Fruit fly (Drosophila melanogaster) whole organism, embryonic: ENCODE results near the gene Gdh.

Source experiments
- Aef1 ChIP-seq: fragments of 200-800 bp; sonication (Bioruptor generic); IDR thresholded peaks from 3 replicates; pipeline ENCODE4 v1.3.6; 2022; ENCODE audit warnings: missing biosample characterization, missing genetic modification characterization
- B-H2 ChIP-seq: fragments of 200-800 bp; sonication (Bioruptor generic); optimal IDR thresholded peaks from 2 replicates; lab custom pipeline; 2018; ENCODE audit warnings: missing biosample characterization, mild to moderate bottlenecking, missing genetic modification characterization
- CG10147 ChIP-seq: fragments of 200-800 bp; sonication (Bioruptor generic); optimal IDR thresholded peaks from 2 replicates; lab custom pipeline; 2019; ENCODE audit warnings: missing biosample characterization, mild to moderate bottlenecking, missing genetic modification characterization, moderate library complexity
- CG12219 ChIP-seq: fragments of 200-800 bp; sonication (Bioruptor generic); optimal IDR thresholded peaks from 3 replicates; lab custom pipeline; 2018; ENCODE audit warnings: missing biosample characterization, mild to moderate bottlenecking, missing genetic modification characterization
- CG12299 ChIP-seq: fragments of 200-800 bp; sonication (Bioruptor generic); optimal IDR thresholded peaks from 2 replicates; lab custom pipeline; 2018; ENCODE audit warnings: missing biosample characterization, mild to moderate bottlenecking, missing genetic modification characterization
- CG13287 ChIP-seq: fragments of 200-800 bp; sonication (Bioruptor generic); IDR thresholded peaks from 2 replicates; pipeline ENCODE4 v1.3.6; 2022; ENCODE audit warnings: missing biosample characterization, missing genetic modification characterization; ENCODE audit not compliant: partially characterized antibody
- CG13424 ChIP-seq: fragments of 200-800 bp; sonication (Bioruptor generic); optimal IDR thresholded peaks from 2 replicates; lab custom pipeline; 2019; ENCODE audit warnings: missing biosample characterization, mild to moderate bottlenecking, missing genetic modification characterization, moderate library complexity
- CG13624 ChIP-seq: fragments of 200-800 bp; sonication (Bioruptor generic); optimal IDR thresholded peaks from 2 replicates; lab custom pipeline; 2016; ENCODE audit warnings: missing biosample characterization, missing genetic modification characterization
- CG16779 ChIP-seq: fragments of 200-800 bp; sonication (Bioruptor generic); IDR thresholded peaks from 2 replicates; pipeline ENCODE4 v1.3.6; 2022; ENCODE audit warnings: missing biosample characterization, missing genetic modification characterization
- CG18599 ChIP-seq: fragments of 200-800 bp; sonication (Bioruptor generic); optimal IDR thresholded peaks from 3 replicates; lab custom pipeline; 2017; ENCODE audit warnings: missing biosample characterization, missing genetic modification characterization, mild to moderate bottlenecking, moderate library complexity, missing genetic modification reagents
- CG2678 ChIP-seq: fragments of 200-800 bp; sonication (Bioruptor generic); optimal IDR thresholded peaks from 3 replicates; lab custom pipeline; 2019; ENCODE audit warnings: missing biosample characterization, mild to moderate bottlenecking, missing genetic modification characterization, moderate library complexity
- CG32767 ChIP-seq: fragments of 200-800 bp; sonication (Bioruptor generic); IDR thresholded peaks from 2 replicates; pipeline ENCODE4 v1.3.6; 2022; ENCODE audit warnings: missing biosample characterization, missing genetic modification characterization
- CG34422 ChIP-seq: fragments of 200-800 bp; sonication (Bioruptor generic); IDR thresholded peaks from 3 replicates; pipeline ENCODE4 v1.3.6; 2022; ENCODE audit warnings: missing biosample characterization, missing genetic modification characterization
- CG42726 ChIP-seq: fragments of 200-800 bp; sonication (Bioruptor generic); IDR thresholded peaks from 2 replicates; pipeline ENCODE4 v1.3.6; 2022; ENCODE audit warnings: missing biosample characterization, missing genetic modification characterization; ENCODE audit not compliant: partially characterized antibody
- CG6254 ChIP-seq: fragments of 200-800 bp; sonication (Bioruptor generic); optimal IDR thresholded peaks from 3 replicates; lab custom pipeline; 2017; ENCODE audit warnings: mild to moderate bottlenecking, missing biosample characterization, missing genetic modification reagents, missing genetic modification characterization
- CG7963 ChIP-seq: fragments of 200-800 bp; sonication (Bioruptor generic); IDR thresholded peaks from 3 replicates; pipeline ENCODE4 v1.3.6; 2022; ENCODE audit warnings: missing biosample characterization, missing genetic modification characterization; ENCODE audit not compliant: partially characterized antibody
- CG7987 ChIP-seq: fragments of 200-800 bp; sonication (Bioruptor generic); optimal IDR thresholded peaks from 2 replicates; lab custom pipeline; 2018; ENCODE audit warnings: missing biosample characterization, mild to moderate bottlenecking, missing genetic modification characterization, moderate library complexity
- D19A ChIP-seq: fragments of 200-800 bp; optimal IDR thresholded peaks from 3 replicates; lab custom pipeline; 2019; ENCODE audit warnings: missing biosample characterization, mild to moderate bottlenecking, missing genetic modification characterization, moderate library complexity
- Deaf1 ChIP-seq: fragments of 200-800 bp; optimal IDR thresholded peaks from 3 replicates; lab custom pipeline; 2019; ENCODE audit warnings: missing biosample characterization, mild to moderate bottlenecking, missing genetic modification characterization, moderate library complexity
- Drgx ChIP-seq: fragments of 200-800 bp; sonication (Bioruptor generic); IDR thresholded peaks from 2 replicates; pipeline ENCODE4 v1.3.6; 2022; ENCODE audit warnings: missing biosample characterization, missing genetic modification characterization
- ERR ChIP-seq: fragments of 200-800 bp; sonication (Bioruptor generic); optimal IDR thresholded peaks from 2 replicates; lab custom pipeline; 2016; ENCODE audit warnings: missing biosample characterization, missing genetic modification characterization
- Eip74EF ChIP-seq, 2 experiments: fragments of 200-800 bp in 1 of 2; fragments of >200 bp in 1 of 2; sonication (Bioruptor generic) in 1 of 2; optimal IDR thresholded peaks; 2 replicates each; lab custom pipeline; 2017 to 2019; ENCODE audit warnings: missing biosample characterization in 2 of 2, missing genetic modification characterization in 2 of 2, mild to moderate bottlenecking in 1 of 2, moderate library complexity in 1 of 2
- GATAe ChIP-seq: fragments of 200-800 bp; sonication (Bioruptor generic); conservative IDR thresholded peaks from 2 replicates; pipeline ENCODE4 v1.3.6; 2022; ENCODE audit warnings: missing biosample characterization, missing genetic modification characterization
- HHEX ChIP-seq: fragments of 200-800 bp; sonication (Bioruptor generic); optimal IDR thresholded peaks from 3 replicates; lab custom pipeline; 2017; ENCODE audit warnings: missing biosample characterization, mild to moderate bottlenecking, missing genetic modification characterization, missing genetic modification reagents
- Jarid2 ChIP-seq: fragments of 200-800 bp; sonication (Bioruptor generic); optimal IDR thresholded peaks from 3 replicates; lab custom pipeline; 2017; ENCODE audit warnings: mild to moderate bottlenecking, missing biosample characterization, missing genetic modification reagents, missing genetic modification characterization
- Max ChIP-seq: fragments of 200-800 bp; sonication (Bioruptor generic); optimal IDR thresholded peaks from 2 replicates; lab custom pipeline; 2016; ENCODE audit warnings: missing biosample characterization, mild to moderate bottlenecking, missing genetic modification characterization
- Med ChIP-seq: fragments of 200-800 bp; sonication (Bioruptor generic); peaks from one replicate; lab custom pipeline; 2016; ENCODE audit warnings: missing biosample characterization, missing genetic modification characterization, mild to moderate bottlenecking, inconsistent platforms, moderate library complexity
- NFAT ChIP-seq: fragments of 200-800 bp; sonication (Bioruptor generic); IDR thresholded peaks from 2 replicates; pipeline ENCODE4 v1.3.6; 2022; ENCODE audit warnings: missing biosample characterization, missing genetic modification characterization
- Stat92E ChIP-seq, 3 experiments: fragments of >200 bp in 2 of 3; fragments of 200-800 bp in 1 of 3; sonication (Bioruptor generic) in 1 of 3; optimal IDR thresholded peaks; 2 replicates each; lab custom pipeline; 2017 to 2019; ENCODE audit warnings: missing biosample characterization in 3 of 3, missing genetic modification characterization in 3 of 3, mild to moderate bottlenecking in 1 of 3, moderate library complexity in 1 of 3
- Trl ChIP-seq, 3 experiments: fragments of >200 bp in 2 of 3; fragments of 200-800 bp in 1 of 3; sonication (Bioruptor generic) in 1 of 3; optimal IDR thresholded peaks; 2 replicates in 1 of 3; 3 replicates in 2 of 3; lab custom pipeline; 2016 to 2017; ENCODE audit warnings: missing biosample characterization in 1 of 3, missing genetic modification characterization in 1 of 3
- bbx ChIP-seq: fragments of 200-800 bp; sonication (Bioruptor generic); IDR thresholded peaks from 2 replicates; pipeline ENCODE4 v1.3.6; 2022; ENCODE audit warnings: missing biosample characterization, missing genetic modification characterization; ENCODE audit not compliant: partially characterized antibody
- cato ChIP-seq: fragments of 200-800 bp; sonication (Bioruptor generic); optimal IDR thresholded peaks from 2 replicates; lab custom pipeline; 2016; ENCODE audit warnings: missing biosample characterization, missing genetic modification characterization, borderline replicate concordance
- caup ChIP-seq: fragments of 200-800 bp; sonication (Bioruptor generic); optimal IDR thresholded peaks from 3 replicates; lab custom pipeline; 2017; ENCODE audit warnings: missing biosample characterization, mild to moderate bottlenecking, missing genetic modification characterization, moderate library complexity; ENCODE audit not compliant: severe bottlenecking
- fd64A ChIP-seq: fragments of 200-800 bp; sonication (Bioruptor generic); optimal IDR thresholded peaks from 3 replicates; lab custom pipeline; 2018; ENCODE audit warnings: missing biosample characterization, mild to moderate bottlenecking, missing genetic modification characterization
- gro ChIP-seq: fragments of 200-800 bp; sonication (Bioruptor generic); optimal IDR thresholded peaks from 2 replicates; lab custom pipeline; 2016; ENCODE audit warnings: missing biosample characterization, missing genetic modification characterization
- gsb-n ChIP-seq: fragments of 200-800 bp; sonication (Bioruptor generic); optimal IDR thresholded peaks from 3 replicates; lab custom pipeline; 2018; ENCODE audit warnings: missing biosample characterization, mild to moderate bottlenecking, missing genetic modification characterization
- hkb ChIP-seq, 2 experiments: fragments of 200-800 bp in 1 of 2; fragments of >200 bp in 1 of 2; sonication (Bioruptor generic) in 1 of 2; IDR thresholded peaks in 1 of 2; optimal IDR thresholded peaks in 1 of 2; 2 replicates each; pipeline versions ENCODE4 v1.3.6 to Lab custom; 2017 to 2022; ENCODE audit warnings: missing biosample characterization in 1 of 2, missing genetic modification characterization in 1 of 2
- lilli ChIP-seq: fragments of 200-800 bp; sonication (Bioruptor generic); optimal IDR thresholded peaks from 3 replicates; lab custom pipeline; 2016; ENCODE audit warnings: missing biosample characterization, missing genetic modification characterization
- lov ChIP-seq, 2 experiments: fragments of 200-800 bp in 1 of 2; fragments of >200 bp in 1 of 2; sonication (Bioruptor generic) in 1 of 2; IDR thresholded peaks in 1 of 2; optimal IDR thresholded peaks in 1 of 2; 2 replicates in 1 of 2; 3 replicates in 1 of 2; pipeline versions ENCODE4 v1.3.6 to Lab custom; 2017 to 2022; ENCODE audit warnings: missing biosample characterization in 1 of 2, missing genetic modification characterization in 1 of 2
- otp ChIP-seq: fragments of 200-800 bp; sonication (Bioruptor generic); IDR thresholded peaks from 3 replicates; pipeline ENCODE4, ENCODE4 v1.3.6; 2022; ENCODE audit warnings: missing biosample characterization, missing genetic modification characterization
- pfk ChIP-seq: fragments of 200-800 bp; sonication (Bioruptor generic); optimal IDR thresholded peaks from 2 replicates; lab custom pipeline; 2018; ENCODE audit warnings: missing biosample characterization, mild to moderate bottlenecking, missing genetic modification characterization, moderate library complexity
- sd ChIP-seq: fragments of 200-800 bp; sonication (Bioruptor generic); optimal IDR thresholded peaks from 3 replicates; lab custom pipeline; 2018; ENCODE audit warnings: missing biosample characterization, mild to moderate bottlenecking, missing genetic modification characterization, moderate library complexity
- slbo ChIP-seq: fragments of 200-800 bp; sonication (Bioruptor generic); IDR thresholded peaks from 2 replicates; pipeline ENCODE4 v1.3.6; 2022; ENCODE audit warnings: missing biosample characterization, missing genetic modification characterization
- so ChIP-seq: fragments of 200-800 bp; sonication (Bioruptor generic); IDR thresholded peaks from 3 replicates; pipeline ENCODE4 v1.3.6; 2022; ENCODE audit warnings: missing biosample characterization, missing genetic modification characterization
- tap ChIP-seq: fragments of 200-800 bp; optimal IDR thresholded peaks from 3 replicates; lab custom pipeline; 2019; ENCODE audit warnings: missing biosample characterization, mild to moderate bottlenecking, missing genetic modification characterization, moderate library complexity
- unc-4 ChIP-seq: fragments of 200-800 bp; sonication (Bioruptor generic); IDR thresholded peaks from 2 replicates; pipeline ENCODE4 v1.3.6; 2022; ENCODE audit warnings: missing biosample characterization, missing genetic modification characterization; ENCODE audit not compliant: partially characterized antibody

The Gdh gene

dm6 chr3R:23942965-23943413, at the start of gene Gdh:
Gene Gdh (minus strand): TSS chr3R:23943101.
- no peak for TF ChIP-seq gsb-n (tag; lab: Kevin White, UChicago)
- peak; percentile 59 for TF ChIP-seq NFAT (GFP tag; lab: Robert Waterston, UW)
- 0 out of 2 replicates have a peak, but pooled peaks have one; percentile 22 for TF ChIP-seq GATAe
- peak; percentile 35 for TF ChIP-seq gro
- TF ChIP-seq Trl (optimal IDR thresholded peaks at IDR 0.05; lab: Kevin White, UChicago), result peak; percentile 53 to 69
- TF ChIP-seq Trl (GFP tag; optimal IDR thresholded peaks at IDR 0.05; lab: Kevin White, UChicago), result peak; percentile 24
- no peak for TF ChIP-seq fd64A (GFP tag; lab: Kevin White, UChicago)
- peak; percentile 70; the same call in 1 of the 2 replicates for TF ChIP-seq CG42726 (GFP tag; lab: Robert Waterston, UW)
- TF ChIP-seq Stat92E (GFP tag; optimal IDR thresholded peaks at IDR 0.05; lab: Kevin White, UChicago), result peak in 1 of 3 experiments; percentile 12
- TF ChIP-seq Eip74EF (GFP tag; optimal IDR thresholded peaks at IDR 0.05; lab: Kevin White, UChicago), result peak in 1 of 2 experiments; percentile 30
- peak; percentile 64 for TF ChIP-seq caup
- TF ChIP-seq ERR (GFP tag; lab: Kevin White, UChicago), result peak; percentile 40
- TF ChIP-seq HHEX, result peak; percentile 6
- TF ChIP-seq lov (optimal IDR thresholded peaks at IDR 0.05; lab: Kevin White, UChicago), result no peak
- TF ChIP-seq lov (GFP tag; IDR thresholded peaks at IDR 0.05; lab: Robert Waterston, UW), result no peak
- peak; percentile 35; the same call in 1 of the 2 replicates for TF ChIP-seq CG16779 (GFP tag; lab: Robert Waterston, UW)
- TF ChIP-seq Jarid2, result peak; percentile 96
- TF ChIP-seq Drgx (GFP tag; lab: Robert Waterston, UW), result peak; percentile 51
- 0 out of 2 replicates have a peak, but pooled peaks have one; percentile 46 for TF ChIP-seq bbx (GFP tag; lab: Robert Waterston, UW)
- TF ChIP-seq slbo (GFP tag; lab: Robert Waterston, UW), result 0 out of 2 replicates have a peak, but pooled peaks have one; percentile 43
- TF ChIP-seq Deaf1 (tag; lab: Kevin White, UChicago), result peak; percentile 88
- peak; percentile 55 for TF ChIP-seq CG18599 (GFP tag; lab: Kevin White, UChicago)
- peak; percentile 58 for TF ChIP-seq CG7987
- peak; percentile 62 for TF ChIP-seq lilli (GFP tag; lab: Kevin White, UChicago)
- TF ChIP-seq CG13287 (GFP tag; lab: Robert Waterston, UW), result peak; percentile 74; the same call in 1 of the 2 replicates
- TF ChIP-seq unc-4 (GFP tag; lab: Robert Waterston, UW), result peak; percentile 59
- TF ChIP-seq B-H2 (GFP tag; lab: Kevin White, UChicago), result peak; percentile 59
- TF ChIP-seq cato, result no peak
- no peak for TF ChIP-seq D19A
- peak; percentile 15 for TF ChIP-seq Max (GFP tag; lab: Kevin White, UChicago)
- TF ChIP-seq CG32767 (GFP tag; lab: Robert Waterston, UW), result peak; percentile 45; the same call in 1 of the 2 replicates
- TF ChIP-seq CG6254 (GFP tag; lab: Kevin White, UChicago), result no peak
- no peak for TF ChIP-seq otp (GFP tag; lab: Robert Waterston, UW)
- peak; percentile 5 for TF ChIP-seq CG13424 (tag; lab: Kevin White, UChicago)
- peak; percentile 35 for TF ChIP-seq CG10147 (GFP tag; lab: Kevin White, UChicago)
- TF ChIP-seq CG34422 (GFP tag; lab: Robert Waterston, UW), result peak; percentile 75; the same call in 1 of the 3 replicates
- no peak for TF ChIP-seq CG7963 (GFP tag; lab: Robert Waterston, UW)
- TF ChIP-seq sd (tag; lab: Kevin White, UChicago), result peak; percentile 40
- TF ChIP-seq CG2678 (tag; lab: Kevin White, UChicago), result peak; percentile 31
- peak; percentile 46 for TF ChIP-seq CG13624 (GFP tag; lab: Kevin White, UChicago)
- peak; percentile 41 for TF ChIP-seq tap
- peak; percentile 46; the same call in 2 of the 3 replicates for TF ChIP-seq so
- peak; percentile 30 for TF ChIP-seq CG12219 (GFP tag; lab: Kevin White, UChicago)
- TF ChIP-seq hkb (optimal IDR thresholded peaks at IDR 0.05; lab: Kevin White, UChicago), result no peak
- TF ChIP-seq hkb (GFP tag; IDR thresholded peaks at IDR 0.05; lab: Robert Waterston, UW), result peak; percentile 55; the same call in 1 of the 2 replicates
- TF ChIP-seq Aef1 (GFP tag; lab: Robert Waterston, UW), result no peak
- TF ChIP-seq Med, result peak; percentile 94
- TF ChIP-seq CG12299 (tag; lab: Kevin White, UChicago), result no peak
- peak; percentile 38 for TF ChIP-seq pfk (GFP tag; lab: Kevin White, UChicago)
